Worm (Caenorhabditis elegans) whole organism, young adult: Measurements from ENCODE around the gene vem-1.
A peak's percentile ranks its signal among the peaks of the same experiment; 100 is the strongest.

Experiments
- C17E4.6 ChIP-seq: fragments of 200-800 bp; sonication (Bioruptor generic); IDR thresholded peaks from 2 replicates; pipeline ENCODE4 v1.3.6; 2022; ENCODE audit warnings: missing genetic modification reagents, missing genetic modification characterization, missing compliant biosample characterization
- D2030.7 ChIP-seq: fragments of 200-800 bp; sonication (Bioruptor generic); IDR thresholded peaks from 2 replicates; pipeline ENCODE4 v1.3.6; 2022; ENCODE audit warnings: missing genetic modification reagents, missing genetic modification characterization, missing compliant biosample characterization
- F10E7.11 ChIP-seq: sonication (generic microtip); optimal IDR thresholded peaks from 2 replicates; lab custom pipeline; 2017; ENCODE audit warnings: mild to moderate bottlenecking, missing genetic modification characterization, moderate library complexity, missing compliant biosample characterization
- F49E8.2 ChIP-seq: sonication (generic microtip); optimal IDR thresholded peaks from 3 replicates; lab custom pipeline; 2017; ENCODE audit warnings: missing genetic modification characterization, mild to moderate bottlenecking, missing compliant biosample characterization, antibody characterized with exemption, moderate library complexity; ENCODE audit not compliant: insufficient read depth
- F52B5.7 ChIP-seq: sonication (generic microtip); optimal IDR thresholded peaks from 2 replicates; lab custom pipeline; 2016; ENCODE audit warnings: mild to moderate bottlenecking, missing genetic modification characterization, missing compliant biosample characterization
- F57C9.4 ChIP-seq: sonication (generic microtip); optimal IDR thresholded peaks from 2 replicates; lab custom pipeline; 2017; ENCODE audit warnings: mild to moderate bottlenecking, missing genetic modification characterization, missing compliant biosample characterization
- K12H6.12 ChIP-seq: fragments of 200-800 bp; sonication (Bioruptor generic); optimal IDR thresholded peaks from 2 replicates; lab custom pipeline; 2018; ENCODE audit warnings: mild to moderate bottlenecking, missing genetic modification characterization, missing compliant biosample characterization
- akir-1 ChIP-seq: fragments of 200-800 bp; sonication (Bioruptor generic); optimal IDR thresholded peaks from 2 replicates; lab custom pipeline; 2018; ENCODE audit warnings: mild to moderate bottlenecking, missing genetic modification characterization, moderate library complexity, missing compliant biosample characterization
- ama-1 ChIP-seq, 3 experiments: fragments of 150-350 bp in 1 of 3; sonication (generic microtip) in 2 of 3; optimal IDR thresholded peaks; 2 replicates each; lab custom pipeline; 2014 to 2018; ENCODE audit warnings: missing biosample characterization in 2 of 3, missing genetic modification characterization in 2 of 3, missing genetic modification reagents in 2 of 3
- bed-2 ChIP-seq: fragments of 200-800 bp; sonication (Bioruptor generic); IDR thresholded peaks from 2 replicates; pipeline ENCODE4 v1.3.6; 2022; ENCODE audit warnings: missing genetic modification reagents, missing genetic modification characterization, missing compliant biosample characterization
- ccch-3 ChIP-seq: fragments of 200-800 bp; sonication (Bioruptor generic); optimal IDR thresholded peaks from 2 replicates; lab custom pipeline; 2018; ENCODE audit warnings: mild to moderate bottlenecking, missing genetic modification characterization, missing compliant biosample characterization
- cebp-1 ChIP-seq, 2 experiments: fragments of 200-800 bp in 1 of 2; sonication (Bioruptor generic) in 1 of 2; sonication (generic microtip) in 1 of 2; IDR thresholded peaks in 1 of 2; optimal IDR thresholded peaks in 1 of 2; 2 replicates each; pipeline versions ENCODE4 v1.3.6 to Lab custom; 2017 to 2022; ENCODE audit warnings: missing compliant biosample characterization in 2 of 2, missing genetic modification characterization in 2 of 2, mild to moderate bottlenecking in 1 of 2, missing genetic modification reagents in 1 of 2, moderate library complexity in 1 of 2
- ceh-100 ChIP-seq: fragments of 200-800 bp; sonication (Bioruptor generic); IDR thresholded peaks from 2 replicates; pipeline ENCODE4 v1.3.6; 2022; ENCODE audit warnings: missing genetic modification reagents, missing genetic modification characterization, missing compliant biosample characterization
- ceh-79 ChIP-seq: sonication (generic microtip); optimal IDR thresholded peaks from 2 replicates; lab custom pipeline; 2017; ENCODE audit warnings: mild to moderate bottlenecking, missing genetic modification characterization, missing compliant biosample characterization
- dpl-1 ChIP-seq: fragments of 150-350 bp; optimal IDR thresholded peaks from 2 replicates; lab custom pipeline; 2014; ENCODE audit warnings: missing biosample characterization, missing genetic modification reagents, missing genetic modification characterization
- efl-1 ChIP-seq: fragments of 150-350 bp; optimal IDR thresholded peaks from 2 replicates; lab custom pipeline; 2014; ENCODE audit warnings: missing biosample characterization, missing genetic modification reagents, missing genetic modification characterization
- egrh-3 ChIP-seq: fragments of 200-800 bp; sonication (Bioruptor generic); IDR thresholded peaks from 2 replicates; pipeline ENCODE4 v1.3.6; 2022; ENCODE audit warnings: missing genetic modification reagents, missing genetic modification characterization, missing compliant biosample characterization
- him-1 ChIP-seq: sonication (generic microtip); optimal IDR thresholded peaks from 2 replicates; lab custom pipeline; 2016; ENCODE audit warnings: missing genotype, missing genetic modification reagents, missing genetic modification characterization, missing compliant biosample characterization
- hlh-26 ChIP-seq: fragments of 200-800 bp; sonication (Bioruptor generic); conservative IDR thresholded peaks from 2 replicates; pipeline ENCODE4 v1.3.6; 2022; ENCODE audit warnings: missing genetic modification reagents, missing genetic modification characterization, missing compliant biosample characterization
- lag-1 ChIP-seq: fragments of 200-800 bp; sonication (Bioruptor generic); IDR thresholded peaks from 2 replicates; pipeline ENCODE4 v1.3.6; 2022; ENCODE audit warnings: missing genetic modification reagents, missing genetic modification characterization, missing compliant biosample characterization
- let-607 ChIP-seq, 2 experiments: fragments of 200-800 bp in 1 of 2; sonication (Bioruptor generic) in 1 of 2; sonication (generic microtip) in 1 of 2; optimal IDR thresholded peaks; 2 replicates each; lab custom pipeline; 2016 to 2018; ENCODE audit warnings: mild to moderate bottlenecking in 2 of 2, missing compliant biosample characterization in 2 of 2, missing genetic modification characterization in 2 of 2, moderate library complexity in 2 of 2, missing genotype in 1 of 2
- lin-26 ChIP-seq: fragments of 200-800 bp; sonication (Bioruptor generic); IDR thresholded peaks from 2 replicates; pipeline ENCODE4 v1.3.6; 2022; ENCODE audit warnings: missing genetic modification reagents, missing genetic modification characterization, missing compliant biosample characterization
- lsl-1 ChIP-seq: fragments of 200-800 bp; sonication (Bioruptor generic); optimal IDR thresholded peaks from 2 replicates; lab custom pipeline; 2018; ENCODE audit warnings: mild to moderate bottlenecking, missing genetic modification characterization, moderate library complexity, missing compliant biosample characterization
- madf-3 ChIP-seq: fragments of 200-800 bp; sonication (Bioruptor generic); IDR thresholded peaks from 2 replicates; pipeline ENCODE4 v1.3.6; 2022; ENCODE audit warnings: missing genetic modification reagents, missing genetic modification characterization, missing compliant biosample characterization
- mcd-1 ChIP-seq: fragments of 200-800 bp; sonication (Bioruptor generic); IDR thresholded peaks from 2 replicates; pipeline ENCODE4 v1.3.6; 2022; ENCODE audit warnings: missing genetic modification reagents, missing genetic modification characterization, missing compliant biosample characterization
- nfyb-1 ChIP-seq: fragments of 200-800 bp; sonication (Bioruptor generic); IDR thresholded peaks from 2 replicates; pipeline ENCODE4 v1.3.6; 2022; ENCODE audit warnings: missing genetic modification reagents, missing genetic modification characterization, missing compliant biosample characterization
- nhr-27 ChIP-seq: fragments of 200-800 bp; sonication (Bioruptor generic); optimal IDR thresholded peaks from 2 replicates; lab custom pipeline; 2018; ENCODE audit warnings: mild to moderate bottlenecking, missing genetic modification characterization, moderate library complexity, missing compliant biosample characterization
- nhr-90 ChIP-seq: sonication (generic microtip); optimal IDR thresholded peaks from 2 replicates; lab custom pipeline; 2016; ENCODE audit warnings: missing genotype, mild to moderate bottlenecking, missing genetic modification characterization, missing compliant biosample characterization
- pha-4 ChIP-seq: fragments of 150-350 bp; sonication (generic microtip); optimal IDR thresholded peaks from 2 replicates; lab custom pipeline; 2014; ENCODE audit warnings: missing biosample characterization, missing genetic modification reagents, missing genetic modification characterization
- sdz-38 ChIP-seq: sonication (generic microtip); optimal IDR thresholded peaks from 2 replicates; lab custom pipeline; 2016; ENCODE audit warnings: missing genotype, missing genetic modification characterization, missing compliant biosample characterization
- snpc-3.4 ChIP-seq: sonication (generic microtip); optimal IDR thresholded peaks from 2 replicates; lab custom pipeline; 2017; ENCODE audit warnings: missing genetic modification characterization, mild to moderate bottlenecking, missing compliant biosample characterization, antibody characterized with exemption, moderate library complexity, missing genotype, missing genetic modification reagents
- somi-1 ChIP-seq: fragments of 200-800 bp; sonication (Bioruptor generic); optimal IDR thresholded peaks from 2 replicates; lab custom pipeline; 2018; ENCODE audit warnings: mild to moderate bottlenecking, missing genetic modification characterization, missing compliant biosample characterization
- sptf-2 ChIP-seq: fragments of 200-800 bp; sonication (Bioruptor generic); optimal IDR thresholded peaks from 2 replicates; lab custom pipeline; 2018; ENCODE audit warnings: mild to moderate bottlenecking, missing genetic modification characterization, missing compliant biosample characterization
- tbx-9 ChIP-seq: sonication (generic microtip); optimal IDR thresholded peaks from 2 replicates; lab custom pipeline; 2016; ENCODE audit warnings: borderline replicate concordance, missing genetic modification characterization, inconsistent platforms, missing compliant biosample characterization
- unc-62 ChIP-seq: fragments of 150-350 bp; optimal IDR thresholded peaks from 2 replicates; lab custom pipeline; 2014; ENCODE audit warnings: missing biosample characterization, missing genetic modification reagents, missing genetic modification characterization
- xnd-1 ChIP-seq: sonication (generic microtip); optimal IDR thresholded peaks from 2 replicates; lab custom pipeline; 2016; ENCODE audit warnings: missing genotype, missing genetic modification reagents, missing genetic modification characterization, missing compliant biosample characterization
- zfh-2 ChIP-seq: fragments of 200-800 bp; sonication (Bioruptor generic); conservative IDR thresholded peaks from 2 replicates; pipeline ENCODE4 v1.3.6; 2022; ENCODE audit warnings: missing genetic modification reagents, missing genetic modification characterization, missing compliant biosample characterization
- zim-3 ChIP-seq: sonication (generic microtip); optimal IDR thresholded peaks from 2 replicates; lab custom pipeline; 2017; ENCODE audit warnings: mild to moderate bottlenecking, missing genetic modification characterization, moderate library complexity, missing compliant biosample characterization
- ztf-18 ChIP-seq: sonication (generic microtip); optimal IDR thresholded peaks from 2 replicates; lab custom pipeline; 2016; ENCODE audit warnings: missing genotype, mild to moderate bottlenecking, missing genetic modification characterization, missing compliant biosample characterization
- ztf-6 ChIP-seq: fragments of 200-800 bp; sonication (Bioruptor generic); IDR thresholded peaks from 2 replicates; pipeline ENCODE4 v1.3.6; 2022; ENCODE audit warnings: missing genetic modification reagents, missing genetic modification characterization, missing compliant biosample characterization

Gene vem-1

ce11 chrX:8083919-8084318, 4.5 kb downstream of the vem-1 start, which contains the start of gene K07E3.4 (continued):
- TF ChIP-seq F49E8.2 (tag; lab: Kevin White, UChicago) (no peak), nfyb-1 (0 out of 2 replicates have a peak, but pooled peaks have one; percentile 38), efl-1 (GFP tag; lab: Kevin White, UChicago) (no peak), ama-1 (optimal IDR thresholded peaks at IDR 0.05; lab: Kevin White, UChicago) (no peak), ama-1 (GFP tag; optimal IDR thresholded peaks at IDR 0.05; lab: Kevin White, UChicago) (no peak), xnd-1 (no peak), mcd-1 (no peak), zim-3 (no peak), egrh-3 (GFP tag; lab: Robert Waterston, UW) (no peak), ceh-79 (tag; lab: Kevin White, UChicago) (no peak), him-1 (tag; lab: Kevin White, UChicago) (no peak), lag-1 (GFP tag; lab: Robert Waterston, UW) (no peak), let-607 (tag; optimal IDR thresholded peaks at IDR 0.05; lab: Kevin White, UChicago) (peak in 1 of 2 experiments; percentile 20), D2030.7 (GFP tag; lab: Robert Waterston, UW) (no peak), tbx-9 (no peak), F57C9.4 (tag; lab: Kevin White, UChicago) (no peak), hlh-26 (GFP tag; lab: Robert Waterston, UW) (no peak), nhr-90 (peak; percentile 33), ztf-18 (no peak), cebp-1 (GFP tag; IDR thresholded peaks at IDR 0.05; lab: Robert Waterston, UW) (peak; percentile 28; the same call in 1 of the 2 replicates), cebp-1 (tag; optimal IDR thresholded peaks at IDR 0.05; lab: Kevin White, UChicago) (peak; percentile 76), sptf-2 (GFP tag; lab: Kevin White, UChicago) (no peak), madf-3 (GFP tag; lab: Robert Waterston, UW) (no peak), F52B5.7 (tag; lab: Kevin White, UChicago) (no peak), lin-26 (GFP tag; lab: Robert Waterston, UW) (peak; percentile 68; the same call in 1 of the 2 replicates), lsl-1 (GFP tag; lab: Kevin White, UChicago) (no peak), unc-62 (GFP tag; lab: Kevin White, UChicago) (no peak), F10E7.11 (tag; lab: Kevin White, UChicago) (no peak), C17E4.6 (GFP tag; lab: Robert Waterston, UW) (no peak), bed-2 (GFP tag; lab: Robert Waterston, UW) (no peak), ceh-100 (no peak), somi-1 (no peak), akir-1 (GFP tag; lab: Kevin White, UChicago) (no peak), ccch-3 (GFP tag; lab: Kevin White, UChicago) (no peak), K12H6.12 (tag; lab: Kevin White, UChicago) (no peak), zfh-2 (GFP tag; lab: Robert Waterston, UW) (no peak), ztf-6 (GFP tag; lab: Robert Waterston, UW) (no peak), nhr-27 (tag; lab: Kevin White, UChicago) (no peak), pha-4 (tag; lab: Kevin White, UChicago) (no peak), sdz-38 (no peak)

ce11 chrX:8083330-8083729, 5.0 kb downstream of the vem-1 start:
- TF ChIP-seq snpc-3.4 (tag; lab: Kevin White, UChicago) = no peak
- no peak for TF ChIP-seq dpl-1 (GFP tag; lab: Kevin White, UChicago)
